Worm (Caenorhabditis elegans): ENCODE results near the gene Y73F4A.1.

Gene Y73F4A.1

ce11 chrIV:9074244-9074723, 29.1 kb upstream of the Y73F4A.1 start, which contains the start of gene mppb-1 (continued):
- TF ChIP-seq C04F5.9 (tag; optimal IDR thresholded peaks at IDR 0.05) (peak; percentile 84), aly-2 (tag; optimal IDR thresholded peaks at IDR 0.05) (peak; percentile 23), lsy-2 (tag; optimal IDR thresholded peaks at IDR 0.05) (peak; percentile 79 to 88), nhr-237 (tag; optimal IDR thresholded peaks at IDR 0.05) (peak; percentile 63), ets-5 (GFP tag; IDR thresholded peaks at IDR 0.05) (no peak), nhr-19 (GFP tag; conservative IDR thresholded peaks at IDR 0.05) (peak; percentile 85), unc-30 (tag; optimal IDR thresholded peaks at IDR 0.05) (no peak), F16B12.6 (tag; optimal IDR thresholded peaks at IDR 0.05) (peak; percentile 57), dpl-1 (GFP tag; optimal IDR thresholded peaks at IDR 0.05) (peak; percentile 94 to 97 (median 96)), irx-1 (tag; optimal IDR thresholded peaks at IDR 0.05) (peak; percentile 92), Y116A8C.19 (tag; optimal IDR thresholded peaks at IDR 0.05; ENCODE audit: borderline replicate concordance) (peak; percentile 91), mab-9 (GFP tag; IDR thresholded peaks at IDR 0.05) (peak; percentile 78), fkh-8 (tag; optimal IDR thresholded peaks at IDR 0.05) (peak; percentile 72), sup-37 (GFP tag; optimal IDR thresholded peaks at IDR 0.05) (no peak), pqm-1 (tag; optimal IDR thresholded peaks at IDR 0.05) (no peak), unc-98 (GFP tag; IDR thresholded peaks at IDR 0.05) (peak; percentile 80), unc-86 (tag; optimal IDR thresholded peaks at IDR 0.05) (peak; percentile 81), nhr-28 (tag; optimal IDR thresholded peaks at IDR 0.05) (no peak), lir-3 (tag; optimal IDR thresholded peaks at IDR 0.05; ENCODE audit: poor library complexity) (peak; percentile 97), ceh-8 (GFP tag; optimal IDR thresholded peaks at IDR 0.05) (peak; percentile 81), snpc-4 (tag; optimal IDR thresholded peaks at IDR 0.05) (peak; percentile 65), isw-1 (GFP tag; IDR thresholded peaks at IDR 0.05) (peak; percentile 81), rnt-1 (tag; optimal IDR thresholded peaks at IDR 0.05) (peak; percentile 100), zag-1 (tag; optimal IDR thresholded peaks at IDR 0.05) (no peak), jun-1 (tag; optimal IDR thresholded peaks at IDR 0.05) (peak; percentile 76), ztf-11 (tag; optimal IDR thresholded peaks at IDR 0.05) (peak in 1 of 2 experiments; percentile 94), nhr-85 (tag) (peak; percentile 96), ceh-88 (GFP tag; IDR thresholded peaks at IDR 0.05) (peak; percentile 70), snu-23 (GFP tag; optimal IDR thresholded peaks at IDR 0.05) (peak; percentile 90), efl-3 (GFP tag; optimal IDR thresholded peaks at IDR 0.05) (peak; percentile 30), zip-4 (GFP tag; optimal IDR thresholded peaks at IDR 0.05) (peak; percentile 75), lin-14 (GFP tag; optimal IDR thresholded peaks at IDR 0.05) (peak; percentile 82), efl-1 (optimal IDR thresholded peaks at IDR 0.05) (peak; percentile 85 to 97), efl-1 (GFP tag; optimal IDR thresholded peaks at IDR 0.05 in 1 of 2) (peak; percentile 96 to 99), fkh-4 (tag; optimal IDR thresholded peaks at IDR 0.05; ENCODE audit: borderline replicate concordance) (peak; percentile 94), swsn-7 (tag; optimal IDR thresholded peaks at IDR 0.05) (peak; percentile 87), nhr-77 (tag; optimal IDR thresholded peaks at IDR 0.05) (peak; percentile 56), unc-62 (GFP tag; optimal IDR thresholded peaks at IDR 0.05) (no peak), tlp-1 (tag; optimal IDR thresholded peaks at IDR 0.05) (no peak), egl-27 (tag; optimal IDR thresholded peaks at IDR 0.05) (no peak), hlh-4 (tag; optimal IDR thresholded peaks at IDR 0.05) (peak; percentile 8), ceh-82 (tag; optimal IDR thresholded peaks at IDR 0.05) (peak; percentile 73 to 79 (median 76)), nhr-12 (tag; optimal IDR thresholded peaks at IDR 0.05) (no peak), nhr-11 (tag; optimal IDR thresholded peaks at IDR 0.05) (no peak), ceh-63 (GFP tag; optimal IDR thresholded peaks at IDR 0.05) (peak; percentile 82), grh-1 (GFP tag; IDR thresholded peaks at IDR 0.05) (peak; percentile 69), blmp-1 (tag; optimal IDR thresholded peaks at IDR 0.05) (peak; percentile 99), ces-1 (GFP tag; optimal IDR thresholded peaks at IDR 0.05) (no peak), C16A3.4 (tag; optimal IDR thresholded peaks at IDR 0.05) (peak; percentile 81), nhr-20 (tag; optimal IDR thresholded peaks at IDR 0.05) (peak; percentile 89), skn-1 (tag; optimal IDR thresholded peaks at IDR 0.05) (peak; percentile 83)

Data from whole organism, L1 larva.